Fruit fly (Drosophila melanogaster) whole organism, embryonic: ENCODE results near the gene eIF2Balpha.
A peak's percentile ranks its signal among the peaks of the same experiment; 100 is the strongest.

ENCODE experiments used
- ATbp ChIP-seq: fragments of 200-800 bp; sonication (Bioruptor generic); optimal IDR thresholded peaks from 2 replicates; lab custom pipeline; 2017; ENCODE audit warnings: missing biosample characterization, mild to moderate bottlenecking, missing genetic modification characterization, missing genetic modification reagents
- Abd-B ChIP-seq: fragments of 200-800 bp; sonication (Bioruptor generic); optimal IDR thresholded peaks from 2 replicates; lab custom pipeline; 2018; ENCODE audit warnings: missing biosample characterization, mild to moderate bottlenecking, missing genetic modification characterization, moderate library complexity
- Adf1 ChIP-seq: fragments of 200-800 bp; sonication (Bioruptor generic); IDR thresholded peaks from 2 replicates; pipeline ENCODE4 v1.3.6; 2022; ENCODE audit warnings: missing biosample characterization, missing genetic modification characterization
- Aef1 ChIP-seq: fragments of 200-800 bp; sonication (Bioruptor generic); IDR thresholded peaks from 3 replicates; pipeline ENCODE4 v1.3.6; 2022; ENCODE audit warnings: missing biosample characterization, missing genetic modification characterization
- B-H1 ChIP-seq: fragments of 200-800 bp; sonication (Bioruptor generic); IDR thresholded peaks from 3 replicates; pipeline ENCODE4 v1.3.6; 2022; ENCODE audit warnings: missing biosample characterization, missing genetic modification characterization
- CG1024 ChIP-seq: fragments of 200-800 bp; sonication (Bioruptor generic); IDR thresholded peaks from 2 replicates; pipeline ENCODE4 v1.3.6; 2022; ENCODE audit warnings: missing biosample characterization, missing genetic modification characterization
- CG10267 ChIP-seq: fragments of 200-800 bp; sonication (Bioruptor generic); optimal IDR thresholded peaks from 2 replicates; lab custom pipeline; 2018; ENCODE audit warnings: missing biosample characterization, mild to moderate bottlenecking, missing genetic modification characterization, moderate library complexity
- CG10321 ChIP-seq: fragments of 200-800 bp; sonication (Bioruptor generic); IDR thresholded peaks from 2 replicates; pipeline ENCODE4 v1.3.6; 2022; ENCODE audit warnings: missing biosample characterization, missing genetic modification characterization
- CG10366 ChIP-seq: fragments of 200-800 bp; sonication (Bioruptor generic); IDR thresholded peaks from 2 replicates; pipeline ENCODE4 v1.3.6; 2022; ENCODE audit warnings: missing biosample characterization, missing genetic modification characterization
- CG10431 ChIP-seq: fragments of 200-800 bp; sonication (Bioruptor generic); optimal IDR thresholded peaks from 3 replicates; lab custom pipeline; 2018; ENCODE audit warnings: missing biosample characterization, mild to moderate bottlenecking, missing genetic modification characterization
- CG11456 ChIP-seq: fragments of 200-800 bp; sonication (Bioruptor generic); IDR thresholded peaks from 3 replicates; pipeline ENCODE4 v1.3.6; 2022; ENCODE audit warnings: missing biosample characterization, missing genetic modification characterization
- CG11560 ChIP-seq: fragments of 200-800 bp; sonication (Bioruptor generic); IDR thresholded peaks from 3 replicates; pipeline ENCODE4 v1.3.6; 2022; ENCODE audit warnings: missing biosample characterization, missing genetic modification characterization
- CG12659 ChIP-seq: fragments of 200-800 bp; sonication (Bioruptor generic); optimal IDR thresholded peaks from 3 replicates; lab custom pipeline; 2017; ENCODE audit warnings: mild to moderate bottlenecking, missing biosample characterization, missing genetic modification reagents, missing genetic modification characterization
- CG16815 ChIP-seq: fragments of 200-800 bp; sonication (Bioruptor generic); optimal IDR thresholded peaks from 3 replicates; lab custom pipeline; 2017; ENCODE audit warnings: missing biosample characterization, mild to moderate bottlenecking, missing genetic modification characterization
- CG30403 ChIP-seq: fragments of 200-800 bp; sonication (Bioruptor generic); optimal IDR thresholded peaks from 3 replicates; lab custom pipeline; 2016; ENCODE audit warnings: missing biosample characterization, missing genetic modification characterization
- CG31224 ChIP-seq: fragments of 200-800 bp; sonication (Bioruptor generic); IDR thresholded peaks from 2 replicates; pipeline ENCODE4 v1.3.6; 2022; ENCODE audit warnings: missing biosample characterization, missing genetic modification characterization
- CG31388 ChIP-seq: fragments of 200-800 bp; sonication (Bioruptor generic); optimal IDR thresholded peaks from 2 replicates; lab custom pipeline; 2016; ENCODE audit warnings: missing biosample characterization, missing genetic modification characterization
- CG4404 ChIP-seq: fragments of 200-800 bp; sonication (Bioruptor generic); IDR thresholded peaks from 2 replicates; pipeline ENCODE4 v1.3.6; 2022; ENCODE audit warnings: missing biosample characterization, missing genetic modification characterization
- CG4730 ChIP-seq: fragments of 200-800 bp; sonication (Bioruptor generic); IDR thresholded peaks from 2 replicates; pipeline ENCODE4 v1.3.6; 2022; ENCODE audit warnings: missing biosample characterization, missing genetic modification characterization
- CG6654 ChIP-seq: fragments of 200-800 bp; sonication (Bioruptor generic); optimal IDR thresholded peaks from 2 replicates; lab custom pipeline; 2017; ENCODE audit warnings: missing biosample characterization, mild to moderate bottlenecking, missing genetic modification characterization
- CG6791 ChIP-seq: fragments of 200-800 bp; sonication (Bioruptor generic); IDR thresholded peaks from 3 replicates; pipeline ENCODE4 v1.3.6; 2022; ENCODE audit warnings: missing biosample characterization, missing genetic modification characterization; ENCODE audit not compliant: partially characterized antibody
- CG7372 ChIP-seq: fragments of 200-800 bp; sonication (Bioruptor generic); IDR thresholded peaks from 2 replicates; pipeline ENCODE4 v1.3.6; 2022; ENCODE audit warnings: missing biosample characterization, missing genetic modification characterization
- D ChIP-seq, 2 experiments: fragments of 200-800 bp in 1 of 2; fragments of >200 bp in 1 of 2; sonication (Bioruptor generic) in 1 of 2; optimal IDR thresholded peaks; 2 replicates in 1 of 2; 3 replicates in 1 of 2; lab custom pipeline; 2017; ENCODE audit warnings: mild to moderate bottlenecking in 1 of 2, missing biosample characterization in 1 of 2, missing genetic modification characterization in 1 of 2, missing genetic modification reagents in 1 of 2
- Fer2 ChIP-seq: fragments of 200-800 bp; sonication (Bioruptor generic); optimal IDR thresholded peaks from 2 replicates; lab custom pipeline; 2018; ENCODE audit warnings: missing biosample characterization, mild to moderate bottlenecking, missing genetic modification characterization, moderate library complexity
- Hsf ChIP-seq: fragments of 200-800 bp; sonication (Bioruptor generic); optimal IDR thresholded peaks from 3 replicates; lab custom pipeline; 2016; ENCODE audit warnings: missing biosample characterization, missing genetic modification characterization
- Mes4 ChIP-seq: fragments of 200-800 bp; sonication (Bioruptor generic); optimal IDR thresholded peaks from 2 replicates; lab custom pipeline; 2016; ENCODE audit warnings: missing biosample characterization, missing genetic modification characterization
- Myb ChIP-seq: fragments of 200-800 bp; sonication (Bioruptor generic); optimal IDR thresholded peaks from 2 replicates; lab custom pipeline; 2016; ENCODE audit warnings: missing biosample characterization, missing genetic modification characterization
- Neu2 ChIP-seq: fragments of 200-800 bp; sonication (Bioruptor generic); optimal IDR thresholded peaks from 3 replicates; lab custom pipeline; 2016; ENCODE audit warnings: missing biosample characterization, missing genetic modification characterization, borderline replicate concordance
- NfI ChIP-seq: fragments of 200-800 bp; sonication (Bioruptor generic); optimal IDR thresholded peaks from 3 replicates; lab custom pipeline; 2018; ENCODE audit warnings: missing biosample characterization, mild to moderate bottlenecking, missing genetic modification characterization, moderate library complexity
- Rfx ChIP-seq: fragments of 200-800 bp; sonication (Bioruptor generic); IDR thresholded peaks from 2 replicates; pipeline ENCODE4 v1.3.6; 2022; ENCODE audit warnings: missing biosample characterization, missing genetic modification characterization
- Scr ChIP-seq: fragments of 200-800 bp; sonication (Bioruptor generic); IDR thresholded peaks from 2 replicates; pipeline ENCODE4 v1.3.6; 2022; ENCODE audit warnings: missing biosample characterization, missing genetic modification characterization; ENCODE audit not compliant: partially characterized antibody
- Six4 ChIP-seq: fragments of 200-800 bp; sonication (Bioruptor generic); optimal IDR thresholded peaks from 2 replicates; lab custom pipeline; 2016; ENCODE audit warnings: missing biosample characterization, missing genetic modification characterization
- Xbp1 ChIP-seq: fragments of 200-800 bp; sonication (Bioruptor generic); optimal IDR thresholded peaks from 3 replicates; lab custom pipeline; 2016; ENCODE audit warnings: missing biosample characterization, mild to moderate bottlenecking, missing genetic modification characterization
- YL-1 ChIP-seq: fragments of 200-800 bp; sonication (Bioruptor generic); optimal IDR thresholded peaks from 3 replicates; lab custom pipeline; 2017; ENCODE audit warnings: missing biosample characterization, mild to moderate bottlenecking, missing genetic modification characterization
- bcd ChIP-seq: fragments of 200-800 bp; sonication (Bioruptor generic); optimal IDR thresholded peaks from 2 replicates; lab custom pipeline; 2017; ENCODE audit warnings: missing biosample characterization, mild to moderate bottlenecking, missing genetic modification characterization
- br ChIP-seq: fragments of >200 bp; optimal IDR thresholded peaks from 2 replicates; lab custom pipeline; 2017
- ems ChIP-seq: fragments of 200-800 bp; sonication (Bioruptor generic); optimal IDR thresholded peaks from 3 replicates; lab custom pipeline; 2016; ENCODE audit warnings: missing biosample characterization, missing genetic modification characterization
- exex ChIP-seq: fragments of 200-800 bp; sonication (Bioruptor generic); optimal IDR thresholded peaks from 4 replicates; lab custom pipeline; 2018; ENCODE audit warnings: missing biosample characterization, mild to moderate bottlenecking, missing genetic modification characterization, moderate library complexity
- gce ChIP-seq: fragments of 200-800 bp; sonication (Bioruptor generic); IDR thresholded peaks from 3 replicates; pipeline ENCODE4 v1.3.6; 2022; ENCODE audit warnings: missing biosample characterization, missing genetic modification characterization
- insv ChIP-seq, 2 experiments: fragments of 200-800 bp; sonication (Bioruptor generic); optimal IDR thresholded peaks; 3 replicates each; lab custom pipeline; 2016 to 2018; ENCODE audit warnings: missing biosample characterization in 2 of 2, missing genetic modification characterization in 2 of 2
- inv ChIP-seq: fragments of 200-800 bp; sonication (Bioruptor generic); IDR thresholded peaks from 2 replicates; pipeline ENCODE4 v1.3.6; 2022; ENCODE audit warnings: missing biosample characterization, missing genetic modification characterization; ENCODE audit not compliant: partially characterized antibody
- odd ChIP-seq: fragments of 200-800 bp; sonication (Bioruptor generic); optimal IDR thresholded peaks from 2 replicates; lab custom pipeline; 2017; ENCODE audit warnings: missing biosample characterization, mild to moderate bottlenecking, missing genetic modification characterization
- pfk ChIP-seq: fragments of 200-800 bp; sonication (Bioruptor generic); optimal IDR thresholded peaks from 2 replicates; lab custom pipeline; 2018; ENCODE audit warnings: missing biosample characterization, mild to moderate bottlenecking, missing genetic modification characterization, moderate library complexity
- ranshi ChIP-seq: fragments of 200-800 bp; sonication (Bioruptor generic); IDR thresholded peaks from 2 replicates; pipeline ENCODE4 v1.3.6; 2022; ENCODE audit warnings: missing biosample characterization, missing genetic modification characterization
- sima ChIP-seq: fragments of 200-800 bp; sonication (Bioruptor generic); optimal IDR thresholded peaks from 2 replicates; lab custom pipeline; 2016; ENCODE audit warnings: missing biosample characterization, missing genetic modification characterization
- sna ChIP-seq: fragments of 200-800 bp; sonication (Bioruptor generic); IDR thresholded peaks from 2 replicates; pipeline ENCODE4 v1.3.6; 2022; ENCODE audit warnings: missing biosample characterization, missing genetic modification characterization; ENCODE audit not compliant: partially characterized antibody
- so ChIP-seq: fragments of 200-800 bp; sonication (Bioruptor generic); IDR thresholded peaks from 3 replicates; pipeline ENCODE4 v1.3.6; 2022; ENCODE audit warnings: missing biosample characterization, missing genetic modification characterization
- sqz ChIP-seq: fragments of 200-800 bp; sonication (Bioruptor generic); optimal IDR thresholded peaks from 3 replicates; lab custom pipeline; 2018; ENCODE audit warnings: missing biosample characterization, mild to moderate bottlenecking, missing genetic modification characterization
- ssp ChIP-seq: fragments of 200-800 bp; sonication (Bioruptor generic); IDR thresholded peaks from 2 replicates; pipeline ENCODE4 v1.3.6; 2022; ENCODE audit warnings: missing biosample characterization, missing genetic modification characterization
- vnd ChIP-seq: fragments of 200-800 bp; sonication (Bioruptor generic); IDR thresholded peaks from 3 replicates; pipeline ENCODE4 v1.3.6; 2022; ENCODE audit warnings: missing biosample characterization, missing genetic modification characterization; ENCODE audit not compliant: partially characterized antibody

The eIF2Balpha gene

DNA sequence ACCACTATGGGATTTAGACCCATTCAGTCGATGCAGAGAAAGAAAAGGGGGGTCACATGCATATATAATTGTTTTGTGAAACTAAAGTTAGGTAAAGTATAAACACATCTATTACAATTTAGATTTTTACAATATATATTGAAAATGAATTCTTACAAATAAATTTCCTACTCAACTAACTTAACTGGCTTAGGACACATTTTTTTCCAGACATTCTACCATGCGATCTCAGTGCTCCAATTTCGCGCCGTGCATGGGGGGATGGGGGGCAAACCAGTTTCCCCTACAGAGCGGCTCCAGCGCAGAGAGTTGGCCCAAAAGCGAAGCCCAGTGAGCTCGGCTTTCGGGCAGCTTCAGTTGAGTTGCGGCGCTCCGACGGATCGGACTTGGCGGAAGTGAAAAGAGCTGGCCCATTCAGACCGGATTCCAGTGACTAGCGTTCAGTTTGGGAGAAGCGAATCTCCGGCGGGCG lies 47.4 kb upstream of the eIF2Balpha start, which contains the start of gene CG7896 (continued):
- TF ChIP-seq Rfx (GFP tag; lab: Robert Waterston, UW) (peak; percentile 88), ems (GFP tag; lab: Kevin White, UChicago) (peak; percentile 56), ATbp (peak; percentile 47), Abd-B (GFP tag; lab: Kevin White, UChicago) (peak; percentile 54), CG10431 (no peak), CG10366 (GFP tag; lab: Robert Waterston, UW) (peak; percentile 73), so (peak; percentile 77; the same call in 2 of the 3 replicates), odd (GFP tag; lab: Kevin White, UChicago) (peak; percentile 59), CG10267 (tag; lab: Kevin White, UChicago) (peak; percentile 55), exex (tag; lab: Kevin White, UChicago) (peak; percentile 13), CG4404 (GFP tag; lab: Robert Waterston, UW) (peak; percentile 64), CG31224 (GFP tag; lab: Robert Waterston, UW) (peak; percentile 72), br (lab: Kevin White, UChicago) (no peak), Scr (no peak), sqz (GFP tag; lab: Kevin White, UChicago) (peak; percentile 37), CG11456 (GFP tag; lab: Robert Waterston, UW) (peak; percentile 76; the same call in 1 of the 3 replicates), CG10321 (GFP tag; lab: Robert Waterston, UW) (0 out of 2 replicates have a peak, but pooled peaks have one; percentile 5), Hsf (GFP tag; lab: Kevin White, UChicago) (peak; percentile 33), CG30403 (GFP tag; lab: Kevin White, UChicago) (peak; percentile 77), pfk (GFP tag; lab: Kevin White, UChicago) (no peak), CG6654 (no peak), B-H1 (peak; percentile 57; the same call in 2 of the 3 replicates), CG12659 (GFP tag; lab: Kevin White, UChicago) (peak; percentile 61), vnd (GFP tag; lab: Robert Waterston, UW) (no peak), insv (GFP tag; optimal IDR thresholded peaks at IDR 0.05; lab: Kevin White, UChicago) (no peak), NfI (GFP tag; lab: Kevin White, UChicago) (peak; percentile 53), CG4730 (peak; percentile 74), CG1024 (GFP tag; lab: Robert Waterston, UW) (no peak), YL-1 (no peak), ssp (peak; percentile 76), CG16815 (GFP tag; lab: Kevin White, UChicago) (peak; percentile 21), D (optimal IDR thresholded peaks at IDR 0.05; lab: Kevin White, UChicago) (no peak), D (GFP tag; optimal IDR thresholded peaks at IDR 0.05; lab: Kevin White, UChicago) (peak; percentile 43), ranshi (GFP tag; lab: Robert Waterston, UW) (peak; percentile 67; the same call in 1 of the 2 replicates), Aef1 (peak; percentile 82), CG11560 (tag; lab: Robert Waterston, UW) (no peak), CG7372 (GFP tag; lab: Robert Waterston, UW) (peak; percentile 75), sna (GFP tag; lab: Robert Waterston, UW) (no peak), gce (peak; percentile 69; the same call in 1 of the 3 replicates), Myb (GFP tag; lab: Kevin White, UChicago) (no peak), Mes4 (GFP tag; lab: Kevin White, UChicago) (no peak), CG31388 (GFP tag; lab: Kevin White, UChicago) (no peak), inv (no peak), CG6791 (0 out of 3 replicates have a peak, but pooled peaks have one; percentile 27), sima (GFP tag; lab: Kevin White, UChicago) (no peak), bcd (peak; percentile 74), Fer2 (peak; percentile 22), Neu2 (no peak), Adf1 (peak; percentile 31; the same call in 1 of the 2 replicates), Six4 (GFP tag; lab: Kevin White, UChicago) (peak; percentile 25), Xbp1 (GFP tag; lab: Kevin White, UChicago) (peak; percentile 64)
